Fruit fly (Drosophila melanogaster): Measurements from ENCODE around the gene CG32856.

The CG32856 gene

dm6 chr3R:15973488-15973975 is 8.4 kb upstream of the CG32856 start (continued):
- TF ChIP-seq kni (GFP tag; optimal IDR thresholded peaks at IDR 0.05), result peak; percentile 82
- TF ChIP-seq Ets65A (GFP tag), result peak; percentile 45
- peak; percentile 30 for TF ChIP-seq CG12071 (GFP tag; optimal IDR thresholded peaks at IDR 0.05)
- peak; percentile 28 for TF ChIP-seq Deaf1 (tag; optimal IDR thresholded peaks at IDR 0.05)
- peak; percentile 52 for TF ChIP-seq jumu (GFP tag; optimal IDR thresholded peaks at IDR 0.05)
- no peak for TF ChIP-seq Rx (GFP tag; IDR thresholded peaks at IDR 0.05)
- no peak for TF ChIP-seq org-1 (GFP tag; optimal IDR thresholded peaks at IDR 0.05)
- TF ChIP-seq oc (tag; optimal IDR thresholded peaks at IDR 0.05), result no peak
- TF ChIP-seq ftz-f1 (GFP tag; optimal IDR thresholded peaks at IDR 0.05), result no peak
- peak; percentile 100 for TF ChIP-seq ewg (GFP tag; optimal IDR thresholded peaks at IDR 0.05)
- peak in 1 of 2 experiments; percentile 1 for TF ChIP-seq dpn (GFP tag; optimal IDR thresholded peaks at IDR 0.05)
- TF ChIP-seq HHEX (GFP tag; optimal IDR thresholded peaks at IDR 0.05), result peak; percentile 0
- TF ChIP-seq unpg (GFP tag; optimal IDR thresholded peaks at IDR 0.05), result no peak
- TF ChIP-seq CG13624 (GFP tag; optimal IDR thresholded peaks at IDR 0.05), result peak; percentile 51
- TF ChIP-seq sug (tag; optimal IDR thresholded peaks at IDR 0.05), result peak; percentile 49
- TF ChIP-seq tll (GFP tag; optimal IDR thresholded peaks at IDR 0.05), result peak in 1 of 2 experiments; percentile 37
- no peak for TF ChIP-seq NfI (GFP tag; optimal IDR thresholded peaks at IDR 0.05)
- peak; percentile 10 for TF ChIP-seq sqz (GFP tag; optimal IDR thresholded peaks at IDR 0.05)
- peak; percentile 9 for TF ChIP-seq Nf-YB (GFP tag; optimal IDR thresholded peaks at IDR 0.05)
- peak; percentile 89 for TF ChIP-seq HmgD (GFP tag; optimal IDR thresholded peaks at IDR 0.05)
- peak; percentile 19 for TF ChIP-seq pfk (GFP tag; optimal IDR thresholded peaks at IDR 0.05)
- TF ChIP-seq CG5180 (GFP tag; optimal IDR thresholded peaks at IDR 0.05), result peak; percentile 6

dm6 chr3R:15972979-15973486 is 7.9 kb upstream of the CG32856 start, which contains the start of gene Hel89B:
Gene Hel89B, plus strand, starts transcription at chr3R:15973298.
- TF ChIP-seq CG3995 (GFP tag; optimal IDR thresholded peaks at IDR 0.05) (peak; percentile 9), grn (GFP tag; optimal IDR thresholded peaks at IDR 0.05) (no peak), fd3F (GFP tag; optimal IDR thresholded peaks at IDR 0.05) (peak; percentile 51), CG9876 (GFP tag; optimal IDR thresholded peaks at IDR 0.05) (peak; percentile 55), Hand (GFP tag; optimal IDR thresholded peaks at IDR 0.05) (no peak), psq (GFP tag; optimal IDR thresholded peaks at IDR 0.05) (no peak), CG6272 (GFP tag; IDR thresholded peaks at IDR 0.05) (peak; percentile 50; the same call in 1 of the 2 replicates), gfzf (GFP tag; optimal IDR thresholded peaks at IDR 0.05) (peak; percentile 88), CG10543 (GFP tag; optimal IDR thresholded peaks at IDR 0.05) (no peak), CG31388 (GFP tag; optimal IDR thresholded peaks at IDR 0.05) (peak; percentile 24), CG9817 (tag; optimal IDR thresholded peaks at IDR 0.05) (peak; percentile 89), Optix (GFP tag; IDR thresholded peaks at IDR 0.05) (no peak), trem (tag; optimal IDR thresholded peaks at IDR 0.05) (peak; percentile 89), emc (GFP tag; optimal IDR thresholded peaks at IDR 0.05) (peak; percentile 41), pho (GFP tag; optimal IDR thresholded peaks at IDR 0.05) (peak; percentile 76), Nf-YA (GFP tag; IDR thresholded peaks at IDR 0.05) (no peak), CG11247 (GFP tag; IDR thresholded peaks at IDR 0.05) (no peak), slou (GFP tag; optimal IDR thresholded peaks at IDR 0.05) (peak; percentile 42), Lpt (GFP tag; optimal IDR thresholded peaks at IDR 0.05) (no peak), H15 (GFP tag; IDR thresholded peaks at IDR 0.05) (no peak), ap (GFP tag; IDR thresholded peaks at IDR 0.05) (no peak), cad (GFP tag; optimal IDR thresholded peaks at IDR 0.05) (no peak), CG9727 (GFP tag; optimal IDR thresholded peaks at IDR 0.05) (peak; percentile 19), CG8290 (GFP tag; optimal IDR thresholded peaks at IDR 0.05) (peak; percentile 29), CG8290 (tag; optimal IDR thresholded peaks at IDR 0.05) (peak in 1 of 2 experiments; percentile 33), sna (GFP tag; IDR thresholded peaks at IDR 0.05; ENCODE audit: partially characterized antibody) (no peak), NFAT (GFP tag; IDR thresholded peaks at IDR 0.05) (no peak), CG3407 (GFP tag; optimal IDR thresholded peaks at IDR 0.05) (peak; percentile 2), insv (GFP tag; optimal IDR thresholded peaks at IDR 0.05) (no peak)

All from whole organism, embryonic.